Worm (Caenorhabditis elegans): ENCODE results near the gene lin-32.
A peak's percentile ranks its signal among the peaks of the same experiment; 100 is the strongest.

Gene lin-32

DNA sequence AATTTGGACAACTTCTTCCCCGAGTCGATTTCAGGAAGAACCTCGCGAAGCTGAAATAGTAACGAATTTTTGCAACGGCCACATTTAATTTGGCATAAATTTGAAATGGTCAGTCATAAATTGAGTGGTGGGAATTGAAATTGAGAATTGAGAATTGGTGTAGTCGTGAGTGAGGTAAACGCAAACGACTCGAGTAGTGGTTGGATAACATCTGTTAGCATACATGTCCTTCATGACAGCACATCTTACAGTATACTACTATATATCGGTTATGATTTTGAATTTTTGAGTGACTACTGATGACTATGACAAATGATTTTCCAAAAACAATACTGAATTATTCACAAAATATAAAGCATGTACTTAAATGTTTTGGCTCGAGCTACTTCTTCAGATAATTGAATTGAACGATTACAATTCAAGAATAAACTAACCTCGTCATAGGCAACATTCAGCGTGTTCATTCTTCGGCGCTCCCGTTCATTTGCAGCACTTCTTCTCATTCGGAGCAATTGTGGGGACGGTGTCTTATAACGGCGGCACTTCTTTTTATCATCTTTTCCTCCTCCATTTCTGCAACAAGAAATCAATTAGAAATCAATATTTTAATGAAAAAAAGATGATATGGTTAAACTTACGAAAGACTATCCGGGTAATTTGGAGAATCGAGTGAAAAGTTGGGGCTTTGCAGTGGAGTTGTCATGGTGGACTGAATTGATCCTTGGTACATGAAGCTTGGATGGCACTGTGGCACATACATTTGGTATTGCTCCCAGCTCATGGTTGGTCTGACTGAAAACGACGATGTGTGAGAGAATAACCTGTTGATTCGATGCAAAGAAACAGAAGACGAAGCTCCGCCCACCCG, at the start of gene lin-32:
Gene lin-32 (minus strand): TSS at position 818 of the 868 bp plus-strand sequence.
- no peak for TF ChIP-seq lin-39 (tag; optimal IDR thresholded peaks at IDR 0.05)
- TF ChIP-seq unc-39 (tag; optimal IDR thresholded peaks at IDR 0.05): no peak
- TF ChIP-seq lin-13 (GFP tag; optimal IDR thresholded peaks at IDR 0.05): no peak
- no peak for TF ChIP-seq ama-1 (optimal IDR thresholded peaks at IDR 0.05)

DNA sequence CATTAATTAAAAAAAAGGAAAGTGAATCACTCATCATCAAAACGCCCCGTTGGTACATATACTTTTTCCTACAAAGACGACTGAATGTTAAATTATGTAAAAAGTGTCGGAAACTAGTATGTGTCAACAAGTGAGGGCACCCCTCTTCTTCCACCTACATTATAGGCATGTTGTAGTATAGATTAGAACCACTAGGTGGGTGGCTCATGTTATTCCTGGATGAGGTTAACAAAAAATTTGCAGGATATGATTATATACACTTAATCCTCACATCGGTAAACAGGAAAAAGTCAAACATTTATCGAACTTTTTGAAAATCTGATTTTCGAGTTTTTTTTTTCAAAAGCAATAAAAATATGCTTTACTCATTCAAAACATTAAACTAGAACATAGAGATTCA, 46.1 kb upstream of the lin-32 start:
- TF ChIP-seq ZK546.5 (tag; optimal IDR thresholded peaks at IDR 0.05) (no peak), fos-1 (tag; optimal IDR thresholded peaks at IDR 0.05) (no peak), peb-1 (tag; optimal IDR thresholded peaks at IDR 0.05) (no peak), blmp-1 (tag; optimal IDR thresholded peaks at IDR 0.05; ENCODE audit: insufficient read depth) (no peak), nhr-129 (tag; optimal IDR thresholded peaks at IDR 0.05) (no peak), nhr-77 (tag; optimal IDR thresholded peaks at IDR 0.05) (no peak), lsy-2 (tag; optimal IDR thresholded peaks at IDR 0.05) (no peak), snpc-4 (tag; optimal IDR thresholded peaks at IDR 0.05) (no peak), nhr-12 (tag; optimal IDR thresholded peaks at IDR 0.05) (no peak), ceh-16 (tag; optimal IDR thresholded peaks at IDR 0.05) (no peak), nhr-23 (tag; optimal IDR thresholded peaks at IDR 0.05) (no peak)

DNA sequence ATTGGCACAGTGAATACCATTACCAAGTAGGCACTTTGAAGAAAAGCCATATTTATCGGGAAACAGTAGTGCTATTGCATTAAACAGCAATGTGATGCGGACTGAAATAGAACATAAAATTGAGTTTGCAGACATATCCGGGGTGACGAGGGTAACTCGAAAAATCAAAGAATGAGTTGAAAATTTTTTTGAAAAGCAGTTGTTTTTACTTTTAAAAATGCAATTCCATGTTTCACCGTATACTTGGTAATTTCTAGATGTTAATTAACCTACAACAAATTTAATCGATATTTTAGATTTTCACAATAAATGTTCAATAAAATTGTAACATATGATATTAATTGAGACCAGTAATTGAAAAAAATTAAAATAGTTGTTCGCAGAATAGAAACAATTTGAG, 44.3 kb upstream of the lin-32 start, which contains the start of gene AH9.4:
Gene AH9.4 (minus strand): TSS at position 101 of the 400 bp plus-strand sequence.
- TF ChIP-seq nhr-77 (tag; optimal IDR thresholded peaks at IDR 0.05): no peak
- no peak for TF ChIP-seq peb-1 (tag; optimal IDR thresholded peaks at IDR 0.05)
- TF ChIP-seq sma-3 (GFP tag; optimal IDR thresholded peaks at IDR 0.05): no peak
- no peak for TF ChIP-seq unc-55 (GFP tag; optimal IDR thresholded peaks at IDR 0.05)
- TF ChIP-seq ztf-11 (tag; optimal IDR thresholded peaks at IDR 0.05): no peak
- TF ChIP-seq crh-2 (tag; optimal IDR thresholded peaks at IDR 0.05): no peak
- TF ChIP-seq mbf-1 (tag; optimal IDR thresholded peaks at IDR 0.05): no peak
- TF ChIP-seq C34F6.9 (tag; optimal IDR thresholded peaks at IDR 0.05): no peak
- TF ChIP-seq egl-27 (tag; optimal IDR thresholded peaks at IDR 0.05): no peak

DNA sequence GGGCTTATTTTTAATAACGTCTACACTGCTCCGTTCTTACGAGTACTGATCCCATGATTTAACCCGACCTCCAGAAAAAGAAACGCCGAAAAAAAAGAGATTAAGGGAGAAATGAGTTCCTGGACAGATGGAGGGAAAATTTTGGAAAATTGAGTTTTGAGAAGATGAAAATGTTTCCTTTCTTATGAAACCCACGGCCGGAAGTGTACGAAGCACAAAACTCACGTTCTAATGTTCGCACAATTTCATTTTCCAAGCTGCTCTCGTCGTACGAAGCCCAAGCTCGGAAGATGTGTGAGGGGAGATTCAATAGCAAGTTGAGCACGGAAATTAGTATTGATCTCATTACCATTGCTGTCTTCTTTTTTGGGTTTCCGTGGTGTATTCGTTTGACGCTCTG, 41.5 kb upstream of the lin-32 start:
- TF ChIP-seq lin-11 (tag; optimal IDR thresholded peaks at IDR 0.05) (no peak), sma-9 (GFP tag; optimal IDR thresholded peaks at IDR 0.05) (peak; percentile 29), sma-9 (tag; optimal IDR thresholded peaks at IDR 0.05) (no peak)

DNA sequence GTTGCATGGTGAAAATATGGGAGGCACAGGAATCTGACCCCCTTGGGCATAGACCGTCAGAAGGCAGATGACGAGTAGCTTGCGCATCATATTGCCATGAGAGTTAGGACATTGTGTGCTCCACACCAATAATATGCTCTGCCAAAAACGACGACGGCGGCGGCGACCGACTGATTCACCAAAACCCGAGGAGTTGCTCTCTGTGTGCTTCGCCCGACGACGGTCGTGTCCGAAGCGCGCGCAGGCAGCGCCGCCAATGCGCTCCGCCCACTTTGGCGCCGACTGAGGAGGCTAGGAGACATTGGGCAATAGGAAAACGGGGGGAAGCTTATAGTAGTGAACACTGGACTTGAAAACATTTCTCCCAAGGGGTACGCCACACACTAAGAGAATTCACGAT, 38.0 kb upstream of the lin-32 start, which contains the start of gene AH9.6:
Gene AH9.6 (minus strand): TSS at position 183 of the 400 bp plus-strand sequence.
- TF ChIP-seq nhr-6 (tag; optimal IDR thresholded peaks at IDR 0.05) (no peak), dmd-4 (tag; optimal IDR thresholded peaks at IDR 0.05) (no peak), ceh-82 (tag; optimal IDR thresholded peaks at IDR 0.05) (no peak), sem-4 (tag; optimal IDR thresholded peaks at IDR 0.05) (no peak), unc-55 (GFP tag; optimal IDR thresholded peaks at IDR 0.05) (peak; percentile 5), unc-62 (GFP tag; optimal IDR thresholded peaks at IDR 0.05) (no peak)

DNA sequence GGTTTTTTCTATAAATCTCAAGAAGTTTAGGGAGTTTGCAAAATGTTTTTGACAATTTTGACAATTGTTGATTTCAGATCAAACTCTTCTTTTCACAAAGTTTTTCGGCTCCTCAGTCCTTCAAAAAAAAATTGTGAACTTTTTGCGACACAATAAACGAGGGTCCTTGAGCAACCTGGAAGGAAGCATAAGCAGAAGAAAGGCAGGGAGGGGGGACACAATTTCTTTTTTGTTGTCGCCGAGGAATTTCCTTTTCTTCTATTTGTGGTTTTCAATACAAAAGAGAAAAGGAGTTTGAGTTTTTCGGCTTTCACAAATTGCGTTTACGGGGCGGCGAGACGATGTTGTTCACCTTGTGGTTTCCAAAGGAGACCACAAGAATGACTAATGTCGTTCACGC, 36.9 kb upstream of the lin-32 start:
- TF ChIP-seq ztf-1 (GFP tag; conservative IDR thresholded peaks at IDR 0.05) (no peak), peb-1 (tag; optimal IDR thresholded peaks at IDR 0.05) (no peak), nhr-77 (tag; optimal IDR thresholded peaks at IDR 0.05) (no peak), Y55F3AM.14 (GFP tag; optimal IDR thresholded peaks at IDR 0.05) (no peak), nhr-6 (tag; optimal IDR thresholded peaks at IDR 0.05) (no peak), lin-13 (GFP tag; optimal IDR thresholded peaks at IDR 0.05) (no peak), unc-55 (GFP tag; optimal IDR thresholded peaks at IDR 0.05) (no peak), skn-1 (tag; optimal IDR thresholded peaks at IDR 0.05) (no peak), ceh-16 (tag; optimal IDR thresholded peaks at IDR 0.05) (no peak), C34F6.9 (tag; optimal IDR thresholded peaks at IDR 0.05) (no peak), dmd-4 (tag; optimal IDR thresholded peaks at IDR 0.05) (no peak), lin-11 (tag; optimal IDR thresholded peaks at IDR 0.05) (no peak), nhr-129 (tag; optimal IDR thresholded peaks at IDR 0.05) (no peak), nhr-12 (tag; optimal IDR thresholded peaks at IDR 0.05) (no peak), mbf-1 (tag; optimal IDR thresholded peaks at IDR 0.05) (no peak), alr-1 (tag; optimal IDR thresholded peaks at IDR 0.05) (no peak), snpc-4 (tag; optimal IDR thresholded peaks at IDR 0.05) (no peak), crh-2 (tag; optimal IDR thresholded peaks at IDR 0.05) (no peak)

Data from whole organism, L2 larva.